Worm (Caenorhabditis elegans) whole organism, mixed stage, embryonic: ENCODE measurements around the gene cnnm-2.

Experiments
- M03D4.4 ChIP-seq: sonication (generic microtip); optimal IDR thresholded peaks from 2 replicates; lab custom pipeline; 2017; ENCODE audit warnings: mild to moderate bottlenecking, missing genetic modification characterization, missing compliant biosample characterization
- bed-3 ChIP-seq: fragments of 200-800 bp; sonication (Bioruptor generic); optimal IDR thresholded peaks from 3 replicates; lab custom pipeline; 2018; ENCODE audit warnings: mild to moderate bottlenecking, missing genetic modification characterization, moderate library complexity, missing compliant biosample characterization
- blmp-1 ChIP-seq: fragments of 150-350 bp; optimal IDR thresholded peaks from 2 replicates; lab custom pipeline; 2014; ENCODE audit warnings: missing biosample characterization, missing genetic modification characterization
- ceh-39 ChIP-seq: fragments of 150-350 bp; optimal IDR thresholded peaks from 2 replicates; lab custom pipeline; 2014; ENCODE audit warnings: missing biosample characterization, missing genetic modification characterization
- ceh-43 ChIP-seq: fragments of 200-800 bp; sonication (Bioruptor generic); optimal IDR thresholded peaks from 2 replicates; lab custom pipeline; 2018; ENCODE audit warnings: mild to moderate bottlenecking, missing genetic modification characterization, moderate library complexity, missing compliant biosample characterization
- ceh-83 ChIP-seq: fragments of 200-800 bp; sonication (Bioruptor generic); optimal IDR thresholded peaks from 2 replicates; lab custom pipeline; 2018; ENCODE audit warnings: mild to moderate bottlenecking, missing genetic modification characterization, missing compliant biosample characterization
- ces-1 ChIP-seq: fragments of 150-350 bp; optimal IDR thresholded peaks from 2 replicates; lab custom pipeline; 2014; ENCODE audit warnings: missing biosample characterization, missing genetic modification reagents, missing genetic modification characterization
- cnd-1 ChIP-seq: fragments of 200-800 bp; sonication (Bioruptor generic); optimal IDR thresholded peaks from 2 replicates; lab custom pipeline; 2018; ENCODE audit warnings: mild to moderate bottlenecking, missing genetic modification characterization, missing compliant biosample characterization
- drap-1 ChIP-seq: fragments of 200-800 bp; sonication (Bioruptor generic); optimal IDR thresholded peaks from 3 replicates; lab custom pipeline; 2018; ENCODE audit warnings: mild to moderate bottlenecking, missing genetic modification characterization, missing compliant biosample characterization
- elt-1 ChIP-seq: sonication (generic microtip); optimal IDR thresholded peaks from 2 replicates; lab custom pipeline; 2017; ENCODE audit warnings: missing genetic modification characterization, mild to moderate bottlenecking, missing compliant biosample characterization, antibody characterized with exemption, moderate library complexity, borderline replicate concordance; ENCODE audit not compliant: insufficient read depth
- lin-13 ChIP-seq: fragments of 150-350 bp; optimal IDR thresholded peaks from 2 replicates; lab custom pipeline; 2014; ENCODE audit warnings: missing biosample characterization, missing genetic modification characterization
- lin-32 ChIP-seq: fragments of 200-800 bp; sonication (Bioruptor generic); optimal IDR thresholded peaks from 2 replicates; lab custom pipeline; 2018; ENCODE audit warnings: mild to moderate bottlenecking, missing genetic modification characterization, missing compliant biosample characterization
- lsy-2 ChIP-seq: fragments of 150-350 bp; optimal IDR thresholded peaks from 2 replicates; lab custom pipeline; 2014; ENCODE audit warnings: missing biosample characterization, missing genetic modification characterization
- mab-5 ChIP-seq: fragments of 150-350 bp; optimal IDR thresholded peaks from 2 replicates; lab custom pipeline; 2014; ENCODE audit warnings: missing biosample characterization, missing genetic modification characterization
- mep-1 ChIP-seq: fragments of 150-350 bp; optimal IDR thresholded peaks from 2 replicates; lab custom pipeline; 2017; ENCODE audit warnings: missing biosample characterization, missing genetic modification reagents, missing genetic modification characterization, inconsistent platforms
- nhr-12 ChIP-seq: fragments of 150-350 bp; optimal IDR thresholded peaks from 2 replicates; lab custom pipeline; 2014; ENCODE audit warnings: missing biosample characterization, missing genetic modification characterization
- nhr-2 ChIP-seq: fragments of 150-350 bp; optimal IDR thresholded peaks from 2 replicates; lab custom pipeline; 2014; ENCODE audit warnings: missing biosample characterization, missing genetic modification characterization
- nhr-28 ChIP-seq: fragments of 150-350 bp; optimal IDR thresholded peaks from 2 replicates; lab custom pipeline; 2014; ENCODE audit warnings: missing biosample characterization, missing genetic modification characterization
- nhr-76 ChIP-seq: sonication (generic microtip); optimal IDR thresholded peaks from 2 replicates; lab custom pipeline; 2017; ENCODE audit warnings: missing biosample characterization, missing genetic modification characterization
- pha-4 ChIP-seq: fragments of 150-350 bp; optimal IDR thresholded peaks from 2 replicates; lab custom pipeline; 2018; ENCODE audit warnings: missing biosample characterization, missing genetic modification reagents, missing genetic modification characterization
- sem-2 ChIP-seq: fragments of 200-800 bp; sonication (Bioruptor generic); optimal IDR thresholded peaks from 2 replicates; lab custom pipeline; 2018; ENCODE audit warnings: mild to moderate bottlenecking, missing genetic modification characterization, missing compliant biosample characterization
- snpc-4 ChIP-seq: fragments of 150-350 bp; optimal IDR thresholded peaks from 2 replicates; lab custom pipeline; 2014; ENCODE audit warnings: missing biosample characterization, missing genetic modification characterization
- sptf-1 ChIP-seq: sonication (generic microtip); optimal IDR thresholded peaks from 2 replicates; lab custom pipeline; 2017; ENCODE audit warnings: mild to moderate bottlenecking, missing genetic modification characterization, moderate library complexity, missing compliant biosample characterization
- tbx-8 ChIP-seq: fragments of 200-800 bp; sonication (Bioruptor generic); optimal IDR thresholded peaks from 2 replicates; lab custom pipeline; 2018; ENCODE audit warnings: mild to moderate bottlenecking, missing genetic modification characterization, moderate library complexity, missing compliant biosample characterization
- unc-120 ChIP-seq: sonication (generic microtip); optimal IDR thresholded peaks from 2 replicates; lab custom pipeline; 2017; ENCODE audit warnings: missing genetic modification characterization, missing compliant biosample characterization; ENCODE audit not compliant: poor library complexity, severe bottlenecking
- unc-39 ChIP-seq: fragments of 150-350 bp; optimal IDR thresholded peaks from 2 replicates; lab custom pipeline; 2014; ENCODE audit warnings: missing biosample characterization, missing genetic modification characterization
- unc-62 ChIP-seq: fragments of 150-350 bp; optimal IDR thresholded peaks from 2 replicates; lab custom pipeline; 2014; ENCODE audit warnings: missing biosample characterization, missing genetic modification reagents, missing genetic modification characterization
- ztf-11 ChIP-seq: fragments of 150-350 bp; optimal IDR thresholded peaks from 2 replicates; lab custom pipeline; 2014; ENCODE audit warnings: missing biosample characterization, missing genetic modification characterization

Gene cnnm-2

ce11 chrX:8796699-8797282 lies 15.1 kb upstream of the cnnm-2 start, which contains the start of gene R04E5.7:
R04E5.7 (minus strand) TSS chrX:8797262.
- TF ChIP-seq sem-2 (GFP tag; lab: Kevin White, UChicago), result peak; percentile 19
- TF ChIP-seq sptf-1 (tag; lab: Kevin White, UChicago), result no peak
- TF ChIP-seq cnd-1 (tag; lab: Kevin White, UChicago), result peak; percentile 17
- TF ChIP-seq lin-13, result no peak
- TF ChIP-seq ceh-83, result peak; percentile 50
- TF ChIP-seq ces-1 (GFP tag; lab: Kevin White, UChicago), result peak; percentile 32

ce11 chrX:8797653-8798052 lies 14.3 kb upstream of the cnnm-2 start:
- TF ChIP-seq lin-32, result no peak
- no peak for TF ChIP-seq nhr-2
- no peak for TF ChIP-seq snpc-4 (tag; lab: Kevin White, UChicago)
- no peak for TF ChIP-seq drap-1
- TF ChIP-seq unc-39, result no peak
- TF ChIP-seq unc-120 (tag; lab: Kevin White, UChicago), result no peak
- TF ChIP-seq pha-4 (tag; lab: Kevin White, UChicago), result no peak
- no peak for TF ChIP-seq ces-1 (GFP tag; lab: Kevin White, UChicago)

ce11 chrX:8799925-8800324 lies 12.0 kb upstream of the cnnm-2 start:
- TF ChIP-seq elt-1 (tag; lab: Kevin White, UChicago) (no peak), tbx-8 (no peak), M03D4.4 (tag; lab: Kevin White, UChicago) (no peak), bed-3 (GFP tag; lab: Kevin White, UChicago) (no peak), lin-32 (no peak), lin-13 (no peak), sptf-1 (tag; lab: Kevin White, UChicago) (no peak), ceh-39 (tag; lab: Kevin White, UChicago) (no peak)

ce11 chrX:8800355-8800754 lies 11.6 kb upstream of the cnnm-2 start:
- TF ChIP-seq lin-32, result no peak
- TF ChIP-seq sptf-1 (tag; lab: Kevin White, UChicago), result no peak
- TF ChIP-seq nhr-28 (tag; lab: Kevin White, UChicago), result no peak
- TF ChIP-seq nhr-76, result no peak
- no peak for TF ChIP-seq nhr-12 (tag; lab: Kevin White, UChicago)
- no peak for TF ChIP-seq ceh-43 (GFP tag; lab: Kevin White, UChicago)
- TF ChIP-seq mab-5 (tag; lab: Kevin White, UChicago), result no peak
- no peak for TF ChIP-seq cnd-1 (tag; lab: Kevin White, UChicago)
- no peak for TF ChIP-seq drap-1
- TF ChIP-seq elt-1 (tag; lab: Kevin White, UChicago), result no peak
- TF ChIP-seq lsy-2 (tag; lab: Kevin White, UChicago), result no peak
- TF ChIP-seq ztf-11 (tag; lab: Kevin White, UChicago), result no peak
- TF ChIP-seq bed-3 (GFP tag; lab: Kevin White, UChicago), result no peak
- no peak for TF ChIP-seq unc-62 (GFP tag; lab: Kevin White, UChicago)
- no peak for TF ChIP-seq blmp-1 (tag; lab: Kevin White, UChicago)
- TF ChIP-seq unc-120 (tag; lab: Kevin White, UChicago), result no peak
- TF ChIP-seq sem-2 (GFP tag; lab: Kevin White, UChicago), result no peak

- TF ChIP-seq lin-13 (no peak), cnd-1 (tag; lab: Kevin White, UChicago) (no peak), ces-1 (GFP tag; lab: Kevin White, UChicago) (peak; percentile 92)
- TF ChIP-seq, all 35 proteins: peak for 1
Observed at ce11 chrX:8800983-8801382, 10.9 kb upstream of the cnnm-2 start.

ce11 chrX:8805475-8805874 lies 6.4 kb upstream of the cnnm-2 start:
- no peak for TF ChIP-seq lsy-2 (tag; lab: Kevin White, UChicago)
- TF ChIP-seq mep-1 (tag; lab: Kevin White, UChicago), result no peak
- TF ChIP-seq pha-4 (tag; lab: Kevin White, UChicago), result no peak
- no peak for TF ChIP-seq ztf-11 (tag; lab: Kevin White, UChicago)
